Fruit fly (Drosophila melanogaster): Measurements from ENCODE around the gene CG14439.

The CG14439 gene

DNA sequence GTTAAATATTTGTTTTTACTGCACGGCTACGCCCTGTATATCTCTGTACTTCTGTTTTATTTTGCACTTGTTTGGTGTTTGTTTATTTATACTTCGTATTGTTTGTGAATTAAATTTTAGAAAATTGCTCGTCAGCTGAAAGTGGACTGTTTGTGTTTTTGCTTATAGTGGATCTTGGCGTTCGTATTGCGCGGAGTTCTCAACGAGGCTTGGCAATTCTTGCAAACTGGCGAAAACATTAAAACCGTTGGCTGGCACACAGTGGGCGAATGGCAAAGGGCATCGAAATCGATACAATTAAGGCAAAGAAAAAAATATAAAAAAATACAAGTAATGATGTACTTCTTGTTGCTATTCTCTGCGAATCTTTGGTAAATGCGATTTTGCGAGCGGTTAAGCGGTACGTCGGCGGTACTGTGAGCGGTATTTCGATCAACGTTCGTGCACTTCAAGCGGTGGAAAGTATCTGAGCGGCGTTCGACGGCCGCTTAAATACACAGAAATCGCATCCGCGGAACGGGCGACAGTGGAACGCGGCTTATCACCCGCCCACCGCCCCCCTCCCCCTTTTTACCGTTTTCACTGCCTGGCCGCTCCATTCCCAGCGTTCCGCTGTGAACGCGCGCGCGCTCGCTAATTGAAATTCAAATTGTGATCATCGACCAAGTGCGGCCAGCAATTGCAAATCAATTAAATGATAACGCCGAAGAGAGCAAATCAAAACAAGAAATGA is 20.4 kb upstream of the CG14439 start:
- TF ChIP-seq Rel (GFP tag; optimal IDR thresholded peaks at IDR 0.05): no peak
- peak; percentile 1 for TF ChIP-seq Rel (tag; optimal IDR thresholded peaks at IDR 0.05)
- peak; percentile 64 for TF ChIP-seq Dfd (GFP tag; optimal IDR thresholded peaks at IDR 0.05)
- no peak for TF ChIP-seq CrebA (GFP tag; optimal IDR thresholded peaks at IDR 0.05; ENCODE audit: borderline replicate concordance)

DNA sequence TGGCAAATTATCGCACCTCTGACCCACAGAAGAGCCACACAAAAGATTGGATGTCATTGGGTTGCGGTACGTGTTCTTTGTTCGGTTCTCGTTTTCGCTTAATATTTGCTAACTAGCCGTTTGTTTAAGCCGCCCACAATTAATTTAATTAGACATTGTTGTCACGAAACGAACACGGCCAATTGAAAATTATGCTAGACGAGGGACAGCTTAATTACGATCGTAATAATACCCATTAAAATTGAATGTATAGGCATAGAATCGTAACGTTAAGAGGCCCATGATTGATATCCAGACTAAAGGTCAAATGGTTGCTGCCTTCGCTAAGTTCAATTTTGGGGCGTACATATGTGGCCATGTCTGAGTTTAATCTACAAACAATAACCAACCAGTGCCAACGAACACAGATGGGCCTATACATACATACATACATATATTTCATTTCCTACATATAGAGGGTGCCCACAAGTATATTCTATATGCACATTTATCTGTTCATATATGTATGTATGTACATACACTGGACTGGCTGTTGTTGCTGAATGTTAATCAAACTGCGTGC is 18.7 kb upstream of the CG14439 start:
- no peak for TF ChIP-seq tai (GFP tag; optimal IDR thresholded peaks at IDR 0.05)
- TF ChIP-seq Abd-B (GFP tag; optimal IDR thresholded peaks at IDR 0.05): no peak
- TF ChIP-seq psq (GFP tag; optimal IDR thresholded peaks at IDR 0.05): no peak
- TF ChIP-seq Hnf4 (GFP tag; optimal IDR thresholded peaks at IDR 0.05): no peak

DNA sequence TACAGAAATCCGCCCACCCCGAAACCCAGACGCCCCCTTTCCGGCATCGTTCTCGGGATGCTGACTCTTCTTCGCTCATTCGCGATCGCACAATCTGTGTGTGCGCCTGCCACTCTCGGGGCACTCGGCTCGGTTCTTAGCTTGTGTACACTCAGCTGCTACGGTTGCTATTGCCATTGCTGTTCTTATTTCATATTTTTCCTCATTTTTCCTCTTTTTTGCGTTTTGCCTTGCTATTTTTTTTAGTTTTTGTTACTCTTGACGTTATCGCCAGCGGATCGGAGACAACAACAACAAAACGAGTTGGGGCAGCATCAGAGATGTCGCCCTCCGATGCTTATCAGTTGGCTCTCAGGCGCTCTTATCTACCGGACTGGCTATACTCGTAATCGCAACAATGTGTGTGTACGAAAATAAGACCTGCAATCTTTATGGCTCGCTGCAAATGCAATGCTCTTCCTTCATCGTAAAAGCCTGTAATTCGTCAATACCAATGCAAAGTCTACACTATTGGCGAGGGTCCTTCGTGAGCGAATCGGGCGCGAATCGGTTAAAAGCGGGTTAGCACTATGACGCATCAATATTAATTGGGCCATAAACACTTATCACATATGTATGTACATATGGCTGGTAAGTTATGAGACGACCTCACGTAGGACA is 16.6 kb upstream of the CG14439 start:
- TF ChIP-seq CG32264 (GFP tag; optimal IDR thresholded peaks at IDR 0.05) (no peak), ey (GFP tag; optimal IDR thresholded peaks at IDR 0.05) (no peak), fru (GFP tag; optimal IDR thresholded peaks at IDR 0.05) (no peak), Sp1 (GFP tag; optimal IDR thresholded peaks at IDR 0.05) (peak; percentile 8), br (GFP tag; optimal IDR thresholded peaks at IDR 0.05) (no peak), Myc (optimal IDR thresholded peaks at IDR 0.05) (no peak)

DNA sequence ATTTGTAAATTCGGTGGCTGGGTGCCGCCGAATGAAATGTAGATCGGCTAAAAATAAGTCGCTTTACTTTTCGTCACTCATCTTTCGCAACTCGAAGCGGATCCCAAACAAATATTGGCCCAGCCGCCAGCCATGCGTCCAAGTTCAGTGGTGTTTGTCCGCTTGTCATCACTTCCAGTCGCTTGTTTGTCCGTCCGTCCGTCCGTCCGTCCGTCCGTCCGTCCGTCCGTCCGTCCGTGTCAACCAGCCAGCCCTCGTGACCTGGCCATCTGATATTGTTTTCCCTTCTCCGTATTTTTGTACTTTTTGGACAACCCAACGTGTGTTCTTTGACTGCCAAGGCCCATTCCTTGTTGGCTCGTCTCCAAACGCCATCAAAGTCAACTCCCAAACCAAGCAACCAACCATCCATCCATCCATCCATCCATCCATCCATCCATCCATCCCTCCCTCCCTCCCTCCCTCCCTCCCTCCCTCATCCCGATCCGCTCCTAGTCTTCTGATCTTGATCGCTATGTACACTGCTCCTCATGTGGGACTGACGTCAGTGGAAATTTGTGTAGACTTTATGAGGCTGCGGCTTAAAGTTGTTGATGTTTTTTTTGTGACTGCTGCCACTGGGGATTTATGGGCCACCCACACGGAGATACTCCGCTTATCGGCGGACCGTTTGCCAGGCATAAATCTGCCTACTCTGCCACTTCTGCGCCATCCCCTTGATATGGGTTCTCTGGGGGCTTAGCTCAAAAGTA is 13.9 kb upstream of the CG14439 start:
- peak; percentile 29 for TF ChIP-seq pan (optimal IDR thresholded peaks at IDR 0.05)
- TF ChIP-seq N (GFP tag; optimal IDR thresholded peaks at IDR 0.05): no peak
- peak; percentile 39 for TF ChIP-seq Hr83 (GFP tag; optimal IDR thresholded peaks at IDR 0.05; ENCODE audit: poor library complexity, severe bottlenecking)
- TF ChIP-seq CG32264 (GFP tag; optimal IDR thresholded peaks at IDR 0.05): no peak
- TF ChIP-seq h (GFP tag; optimal IDR thresholded peaks at IDR 0.05): peak; percentile 16

DNA sequence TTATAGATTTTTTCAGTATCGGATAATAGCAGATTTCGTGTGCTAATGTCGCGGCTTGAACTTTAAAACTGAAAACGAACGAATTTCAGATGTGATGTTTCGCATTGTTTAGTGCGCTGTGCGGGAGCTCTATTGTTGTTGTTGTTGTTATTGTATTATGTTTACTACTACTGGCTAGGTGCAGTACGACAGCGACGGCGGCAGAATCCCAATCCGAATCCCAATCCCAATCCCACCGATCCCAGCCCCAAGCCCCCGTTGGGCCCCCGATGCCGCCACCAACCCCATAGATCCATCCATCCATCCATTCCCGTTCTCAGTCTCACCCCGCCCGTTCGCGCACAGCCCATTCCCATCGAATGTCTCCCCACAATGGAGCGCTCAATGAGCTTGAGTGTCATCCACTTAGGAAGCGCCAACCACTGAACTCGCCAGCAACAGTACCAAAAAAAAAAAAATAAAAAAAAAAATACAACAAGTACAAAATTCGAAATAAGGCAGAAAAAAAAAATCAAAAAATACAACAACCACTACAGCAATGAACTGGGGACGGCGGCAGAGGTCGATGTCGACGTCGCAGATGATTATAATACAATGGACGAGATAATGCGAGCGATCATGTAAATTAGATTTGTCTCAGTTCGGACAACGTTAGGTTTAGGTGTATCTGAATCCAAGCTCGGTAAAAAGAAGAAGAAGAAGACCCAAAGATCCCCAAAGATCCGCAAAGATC is 7.2 kb upstream of the CG14439 start, which contains the start of gene CG3168:
Gene CG3168 (minus strand): TSS at position 51 of the 733 bp plus-strand sequence.
- no peak for TF ChIP-seq CrebA (GFP tag; optimal IDR thresholded peaks at IDR 0.05; ENCODE audit: borderline replicate concordance)
- no peak for TF ChIP-seq fru (GFP tag; optimal IDR thresholded peaks at IDR 0.05)
- peak; percentile 93 for TF ChIP-seq Dfd (GFP tag; optimal IDR thresholded peaks at IDR 0.05)

DNA sequence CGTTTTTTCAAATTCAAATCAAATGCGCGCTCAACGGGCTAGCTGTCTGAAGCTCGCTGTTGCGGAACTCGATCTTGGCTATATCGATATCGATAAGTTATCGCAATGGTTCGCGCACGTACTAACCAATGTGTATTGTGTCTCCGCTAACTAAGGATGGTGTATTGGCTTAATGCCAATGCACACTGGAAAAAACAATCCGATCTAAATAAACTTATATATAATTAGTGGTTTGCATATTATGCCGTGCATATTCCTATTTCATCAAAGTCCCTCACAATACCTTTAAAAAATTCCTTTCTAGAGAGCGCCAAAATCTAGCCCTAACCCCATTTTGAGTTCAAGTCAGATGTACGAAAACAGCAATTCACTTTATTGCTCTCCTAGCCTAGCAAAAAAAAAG is 6.2 kb upstream of the CG14439 start:
- TF ChIP-seq sage (GFP tag; optimal IDR thresholded peaks at IDR 0.05) (no peak), sv (GFP tag; optimal IDR thresholded peaks at IDR 0.05) (peak; percentile 39), br (GFP tag; optimal IDR thresholded peaks at IDR 0.05) (peak; percentile 4), Myc (optimal IDR thresholded peaks at IDR 0.05) (peak; percentile 16), psq (GFP tag; optimal IDR thresholded peaks at IDR 0.05) (no peak), h (GFP tag; optimal IDR thresholded peaks at IDR 0.05) (peak; percentile 48), rgr (GFP tag; optimal IDR thresholded peaks at IDR 0.05) (peak; percentile 29), fru (GFP tag; optimal IDR thresholded peaks at IDR 0.05) (peak; percentile 41), Rel (GFP tag; optimal IDR thresholded peaks at IDR 0.05) (no peak), Rel (tag; optimal IDR thresholded peaks at IDR 0.05) (no peak), Hnf4 (GFP tag; optimal IDR thresholded peaks at IDR 0.05) (peak; percentile 53), brk (GFP tag; optimal IDR thresholded peaks at IDR 0.05) (peak; percentile 64), foxo (GFP tag; optimal IDR thresholded peaks at IDR 0.05) (peak in 1 of 2 experiments; percentile 50), Vsx2 (GFP tag; optimal IDR thresholded peaks at IDR 0.05; ENCODE audit: partially characterized antibody) (no peak), HLH106 (tag; optimal IDR thresholded peaks at IDR 0.05) (peak; percentile 22)
